Worm (Caenorhabditis elegans): ENCODE results near the gene syx-5.

Gene syx-5

ce11 chrV:11801076-11801849 lies 36.6 kb downstream of the syx-5 start:
- TF ChIP-seq sea-1 (GFP tag; conservative IDR thresholded peaks at IDR 0.05) (no peak), tbx-11 (GFP tag; IDR thresholded peaks at IDR 0.05) (no peak), aly-1 (tag; optimal IDR thresholded peaks at IDR 0.05) (no peak), ceh-13 (GFP tag; optimal IDR thresholded peaks at IDR 0.05) (no peak), tbx-37 (GFP tag; conservative IDR thresholded peaks at IDR 0.05) (no peak), ceh-36 (tag; optimal IDR thresholded peaks at IDR 0.05) (no peak)

ce11 chrV:11802508-11802907 lies 37.8 kb downstream of the syx-5 start:
- no peak for TF ChIP-seq ets-7 (tag; optimal IDR thresholded peaks at IDR 0.05)
- no peak for TF ChIP-seq tbx-37 (GFP tag; conservative IDR thresholded peaks at IDR 0.05)
- no peak for TF ChIP-seq tra-4 (tag; optimal IDR thresholded peaks at IDR 0.05)
- TF ChIP-seq ceh-13 (GFP tag; optimal IDR thresholded peaks at IDR 0.05): no peak
- TF ChIP-seq F13C5.2 (tag; optimal IDR thresholded peaks at IDR 0.05): no peak
- no peak for TF ChIP-seq ceh-36 (tag; optimal IDR thresholded peaks at IDR 0.05)
- TF ChIP-seq ama-1 (optimal IDR thresholded peaks at IDR 0.05): no peak
- no peak for TF ChIP-seq scrt-1 (GFP tag; IDR thresholded peaks at IDR 0.05)
- TF ChIP-seq hmg-4 (GFP tag; optimal IDR thresholded peaks at IDR 0.05): no peak
- TF ChIP-seq B0310.2 (tag; optimal IDR thresholded peaks at IDR 0.05): no peak
- no peak for TF ChIP-seq hnd-1 (tag; optimal IDR thresholded peaks at IDR 0.05)
- no peak for TF ChIP-seq aly-1 (tag; optimal IDR thresholded peaks at IDR 0.05)

- TF ChIP-seq hmg-4 (GFP tag; optimal IDR thresholded peaks at IDR 0.05) (no peak), ceh-13 (GFP tag; optimal IDR thresholded peaks at IDR 0.05) (no peak), tbx-11 (GFP tag; IDR thresholded peaks at IDR 0.05) (no peak), pes-1 (GFP tag; IDR thresholded peaks at IDR 0.05) (no peak)
Measured at ce11 chrV:11803518-11803994, 38.9 kb downstream of the syx-5 start.

- TF ChIP-seq pes-1 (GFP tag; IDR thresholded peaks at IDR 0.05) (no peak), ama-1 (optimal IDR thresholded peaks at IDR 0.05) (no peak), hnd-1 (tag; optimal IDR thresholded peaks at IDR 0.05) (no peak), ceh-13 (GFP tag; optimal IDR thresholded peaks at IDR 0.05) (no peak), aly-1 (tag; optimal IDR thresholded peaks at IDR 0.05) (no peak), ceh-36 (tag; optimal IDR thresholded peaks at IDR 0.05) (no peak), scrt-1 (GFP tag; IDR thresholded peaks at IDR 0.05) (no peak)
Measured at ce11 chrV:11809935-11810334, 45.2 kb downstream of the syx-5 start.

- TF ChIP-seq pes-1 (GFP tag; IDR thresholded peaks at IDR 0.05) (no peak), flt-1 (GFP tag; IDR thresholded peaks at IDR 0.05) (no peak), ceh-36 (tag; optimal IDR thresholded peaks at IDR 0.05) (no peak), scrt-1 (GFP tag; IDR thresholded peaks at IDR 0.05) (no peak), aly-1 (tag; optimal IDR thresholded peaks at IDR 0.05) (no peak), F13C5.2 (tag; optimal IDR thresholded peaks at IDR 0.05) (no peak), ets-7 (tag; optimal IDR thresholded peaks at IDR 0.05) (no peak), hmbx-1 (tag; optimal IDR thresholded peaks at IDR 0.05) (no peak), tra-4 (tag; optimal IDR thresholded peaks at IDR 0.05) (no peak), sea-1 (GFP tag; conservative IDR thresholded peaks at IDR 0.05) (no peak), hnd-1 (tag; optimal IDR thresholded peaks at IDR 0.05) (no peak), tbx-11 (GFP tag; IDR thresholded peaks at IDR 0.05) (no peak), hmg-4 (GFP tag; optimal IDR thresholded peaks at IDR 0.05) (no peak), B0310.2 (tag; optimal IDR thresholded peaks at IDR 0.05) (no peak)
Measured at ce11 chrV:11811921-11812320, 47.2 kb downstream of the syx-5 start, which contains the start of gene D2023.3. D2023.3 (minus strand) TSS chrV:11812021.

ce11 chrV:11815566-11815965 lies 50.9 kb downstream of the syx-5 start:
- TF ChIP-seq hmbx-1 (tag; optimal IDR thresholded peaks at IDR 0.05): no peak
- no peak for TF ChIP-seq tbx-37 (GFP tag; conservative IDR thresholded peaks at IDR 0.05)

All from whole organism, early embryonic.